Fruit fly (Drosophila melanogaster) whole organism, embryonic: ENCODE measurements around the gene CG9166.

Source experiments
- Ada2b ChIP-seq: fragments of 200-800 bp; sonication (Bioruptor generic); IDR thresholded peaks from 2 replicates; pipeline ENCODE4 v1.3.6; 2022; ENCODE audit warnings: missing biosample characterization, missing genetic modification characterization
- Adf1 ChIP-seq: fragments of 200-800 bp; sonication (Bioruptor generic); IDR thresholded peaks from 2 replicates; pipeline ENCODE4 v1.3.6; 2022; ENCODE audit warnings: missing biosample characterization, missing genetic modification characterization
- CG10959 ChIP-seq: fragments of 200-800 bp; sonication (Bioruptor generic); IDR thresholded peaks from 2 replicates; pipeline ENCODE4 v1.3.6; 2022; ENCODE audit warnings: missing biosample characterization, missing genetic modification characterization
- CG12071 ChIP-seq: fragments of 200-800 bp; sonication (Bioruptor generic); optimal IDR thresholded peaks from 3 replicates; lab custom pipeline; 2018; ENCODE audit warnings: missing biosample characterization, mild to moderate bottlenecking, missing genetic modification characterization
- CG12104 ChIP-seq: fragments of 200-800 bp; sonication (Bioruptor generic); optimal IDR thresholded peaks from 3 replicates; lab custom pipeline; 2016; ENCODE audit warnings: missing biosample characterization, missing genetic modification characterization
- CG13287 ChIP-seq: fragments of 200-800 bp; sonication (Bioruptor generic); IDR thresholded peaks from 2 replicates; pipeline ENCODE4 v1.3.6; 2022; ENCODE audit warnings: missing biosample characterization, missing genetic modification characterization; ENCODE audit not compliant: partially characterized antibody
- CG14667 ChIP-seq: fragments of 200-800 bp; sonication (Bioruptor generic); IDR thresholded peaks from 2 replicates; pipeline ENCODE4 v1.3.6; 2022; ENCODE audit warnings: missing biosample characterization, missing genetic modification characterization
- CG16813 ChIP-seq: fragments of 200-800 bp; sonication (Bioruptor generic); IDR thresholded peaks from 3 replicates; pipeline ENCODE4 v1.3.6; 2022; ENCODE audit warnings: missing biosample characterization, missing genetic modification characterization; ENCODE audit not compliant: partially characterized antibody
- CG17829 ChIP-seq: fragments of 200-800 bp; optimal IDR thresholded peaks from 2 replicates; lab custom pipeline; 2019; ENCODE audit warnings: missing biosample characterization, mild to moderate bottlenecking, missing genetic modification characterization, moderate library complexity
- CG17912 ChIP-seq: fragments of 200-800 bp; sonication (Bioruptor generic); optimal IDR thresholded peaks from 2 replicates; lab custom pipeline; 2018; ENCODE audit warnings: missing biosample characterization, mild to moderate bottlenecking, missing genetic modification characterization
- CG18476 ChIP-seq: fragments of 200-800 bp; sonication (Bioruptor generic); optimal IDR thresholded peaks from 2 replicates; lab custom pipeline; 2016; ENCODE audit warnings: missing biosample characterization, mild to moderate bottlenecking, missing genetic modification characterization
- CG2116 ChIP-seq: fragments of 200-800 bp; sonication (Bioruptor generic); optimal IDR thresholded peaks from 3 replicates; lab custom pipeline; 2018; ENCODE audit warnings: missing biosample characterization, mild to moderate bottlenecking, missing genetic modification characterization
- CG2678 ChIP-seq: fragments of 200-800 bp; sonication (Bioruptor generic); optimal IDR thresholded peaks from 3 replicates; lab custom pipeline; 2019; ENCODE audit warnings: missing biosample characterization, mild to moderate bottlenecking, missing genetic modification characterization, moderate library complexity
- CG2889 ChIP-seq: fragments of 200-800 bp; sonication (Bioruptor generic); IDR thresholded peaks from 3 replicates; pipeline ENCODE4 v1.3.6; 2022; ENCODE audit warnings: missing biosample characterization, missing genetic modification characterization
- CG3407 ChIP-seq: fragments of 200-800 bp; sonication (Bioruptor generic); optimal IDR thresholded peaks from 2 replicates; lab custom pipeline; 2018; ENCODE audit warnings: missing biosample characterization, mild to moderate bottlenecking, missing genetic modification characterization
- CG3995 ChIP-seq: fragments of 200-800 bp; sonication (Bioruptor generic); optimal IDR thresholded peaks from 3 replicates; lab custom pipeline; 2016; ENCODE audit warnings: missing biosample characterization, missing genetic modification characterization
- CG4282 ChIP-seq: fragments of 200-800 bp; sonication (Bioruptor generic); optimal IDR thresholded peaks from 2 replicates; lab custom pipeline; 2016; ENCODE audit warnings: missing biosample characterization, missing genetic modification characterization
- CG4820 ChIP-seq: fragments of 200-800 bp; sonication (Bioruptor generic); optimal IDR thresholded peaks from 3 replicates; lab custom pipeline; 2016; ENCODE audit warnings: missing biosample characterization, missing genetic modification characterization
- CG5180 ChIP-seq: fragments of 200-800 bp; sonication (Bioruptor generic); optimal IDR thresholded peaks from 3 replicates; lab custom pipeline; 2017; ENCODE audit warnings: missing biosample characterization, missing genetic modification characterization, mild to moderate bottlenecking, moderate library complexity, missing genetic modification reagents
- CG6254 ChIP-seq: fragments of 200-800 bp; sonication (Bioruptor generic); optimal IDR thresholded peaks from 3 replicates; lab custom pipeline; 2017; ENCODE audit warnings: mild to moderate bottlenecking, missing biosample characterization, missing genetic modification reagents, missing genetic modification characterization
- CG6689 ChIP-seq: fragments of 200-800 bp; sonication (Bioruptor generic); IDR thresholded peaks from 2 replicates; pipeline ENCODE4 v1.3.6; 2022; ENCODE audit warnings: missing biosample characterization, missing genetic modification characterization
- CG8290 ChIP-seq, 3 experiments: fragments of 200-800 bp; sonication (Bioruptor generic); optimal IDR thresholded peaks; 2 replicates each; lab custom pipeline; 2016 to 2019; ENCODE audit warnings: missing biosample characterization in 3 of 3, missing genetic modification characterization in 3 of 3, mild to moderate bottlenecking in 2 of 3, moderate library complexity in 1 of 3
- D19A ChIP-seq: fragments of 200-800 bp; optimal IDR thresholded peaks from 3 replicates; lab custom pipeline; 2019; ENCODE audit warnings: missing biosample characterization, mild to moderate bottlenecking, missing genetic modification characterization, moderate library complexity
- Dip2 ChIP-seq: fragments of 200-800 bp; sonication (Bioruptor generic); IDR thresholded peaks from 2 replicates; pipeline ENCODE4 v1.3.6; 2022; ENCODE audit warnings: missing biosample characterization, missing genetic modification characterization
- Dp ChIP-seq: fragments of 200-800 bp; sonication (Bioruptor generic); optimal IDR thresholded peaks from 2 replicates; lab custom pipeline; 2018; ENCODE audit warnings: missing biosample characterization, mild to moderate bottlenecking, missing genetic modification characterization, moderate library complexity
- Elba2 ChIP-seq: fragments of 200-800 bp; sonication (Bioruptor generic); optimal IDR thresholded peaks from 3 replicates; lab custom pipeline; 2016; ENCODE audit warnings: missing biosample characterization, missing genetic modification characterization
- Hmr ChIP-seq: fragments of 200-800 bp; sonication (Bioruptor generic); optimal IDR thresholded peaks from 3 replicates; lab custom pipeline; 2017; ENCODE audit warnings: mild to moderate bottlenecking, missing biosample characterization, missing genetic modification reagents, missing genetic modification characterization
- Hr51 ChIP-seq, 2 experiments: fragments of 200-800 bp; sonication (Bioruptor generic); optimal IDR thresholded peaks; 2 replicates in 1 of 2; 3 replicates in 1 of 2; lab custom pipeline; 2016 to 2018; ENCODE audit warnings: missing biosample characterization in 2 of 2, missing genetic modification characterization in 2 of 2, mild to moderate bottlenecking in 1 of 2, moderate library complexity in 1 of 2
- Hr78 ChIP-seq, 2 experiments: fragments of 200-800 bp in 1 of 2; fragments of >200 bp in 1 of 2; sonication (Bioruptor generic) in 1 of 2; optimal IDR thresholded peaks; 2 replicates each; lab custom pipeline; 2017 to 2019; ENCODE audit warnings: missing biosample characterization in 2 of 2, missing genetic modification characterization in 2 of 2, mild to moderate bottlenecking in 1 of 2, moderate library complexity in 1 of 2
- Lhr ChIP-seq: fragments of 200-800 bp; sonication (Bioruptor generic); optimal IDR thresholded peaks from 3 replicates; lab custom pipeline; 2017; ENCODE audit warnings: mild to moderate bottlenecking, missing biosample characterization, missing genetic modification reagents, missing genetic modification characterization
- Lpt ChIP-seq: fragments of >200 bp; optimal IDR thresholded peaks from 2 replicates; lab custom pipeline; 2018; ENCODE audit warnings: missing biosample characterization, missing genetic modification characterization
- Sin3A ChIP-seq: fragments of >200 bp; optimal IDR thresholded peaks from 2 replicates; lab custom pipeline; 2018
- Spps ChIP-seq: fragments of 200-800 bp; sonication (Bioruptor generic); optimal IDR thresholded peaks from 2 replicates; lab custom pipeline; 2018; ENCODE audit warnings: missing biosample characterization, mild to moderate bottlenecking, missing genetic modification characterization
- amos ChIP-seq: fragments of 200-800 bp; sonication (Bioruptor generic); IDR thresholded peaks from 2 replicates; pipeline ENCODE4 v1.3.6; 2022; ENCODE audit warnings: missing biosample characterization, missing genetic modification characterization; ENCODE audit not compliant: partially characterized antibody
- btn ChIP-seq: fragments of 200-800 bp; sonication (Bioruptor generic); optimal IDR thresholded peaks from 2 replicates; lab custom pipeline; 2016; ENCODE audit warnings: missing biosample characterization, missing genetic modification characterization
- croc ChIP-seq: fragments of 200-800 bp; sonication (Bioruptor generic); conservative IDR thresholded peaks from 3 replicates; pipeline ENCODE4 v1.3.6; 2022; ENCODE audit warnings: missing biosample characterization, missing genetic modification characterization
- eyg ChIP-seq: fragments of 200-800 bp; sonication (Bioruptor generic); optimal IDR thresholded peaks from 3 replicates; lab custom pipeline; 2016; ENCODE audit warnings: missing biosample characterization, missing genetic modification characterization
- fu2 ChIP-seq: fragments of 200-800 bp; sonication (Bioruptor generic); optimal IDR thresholded peaks from 2 replicates; lab custom pipeline; 2016; ENCODE audit warnings: missing biosample characterization, missing genetic modification characterization
- her ChIP-seq: fragments of 200-800 bp; sonication (Bioruptor generic); optimal IDR thresholded peaks from 2 replicates; lab custom pipeline; 2016; ENCODE audit warnings: missing biosample characterization, missing genetic modification characterization
- hth ChIP-seq: fragments of >200 bp; optimal IDR thresholded peaks from 2 replicates; lab custom pipeline; 2017; ENCODE audit warnings: inconsistent platforms
- inv ChIP-seq: fragments of 200-800 bp; sonication (Bioruptor generic); IDR thresholded peaks from 2 replicates; pipeline ENCODE4 v1.3.6; 2022; ENCODE audit warnings: missing biosample characterization, missing genetic modification characterization; ENCODE audit not compliant: partially characterized antibody
- peb ChIP-seq: fragments of 200-800 bp; sonication (Bioruptor generic); IDR thresholded peaks from 2 replicates; pipeline ENCODE4 v1.3.6; 2022; ENCODE audit warnings: missing biosample characterization, missing genetic modification characterization
- pzg ChIP-seq: fragments of 200-800 bp; sonication (Bioruptor generic); optimal IDR thresholded peaks from 3 replicates; lab custom pipeline; 2018; ENCODE audit warnings: missing biosample characterization, mild to moderate bottlenecking, missing genetic modification characterization, moderate library complexity
- ro ChIP-seq: fragments of 200-800 bp; sonication (Bioruptor generic); IDR thresholded peaks from 2 replicates; pipeline ENCODE4 v1.3.6; 2022; ENCODE audit warnings: missing biosample characterization, missing genetic modification characterization
- run ChIP-seq: fragments of 200-800 bp; sonication (Bioruptor generic); optimal IDR thresholded peaks from 3 replicates; lab custom pipeline; 2018; ENCODE audit warnings: missing biosample characterization, mild to moderate bottlenecking, missing genetic modification characterization
- sd ChIP-seq: fragments of 200-800 bp; sonication (Bioruptor generic); optimal IDR thresholded peaks from 3 replicates; lab custom pipeline; 2018; ENCODE audit warnings: missing biosample characterization, mild to moderate bottlenecking, missing genetic modification characterization, moderate library complexity
- sima ChIP-seq: fragments of 200-800 bp; sonication (Bioruptor generic); optimal IDR thresholded peaks from 2 replicates; lab custom pipeline; 2016; ENCODE audit warnings: missing biosample characterization, missing genetic modification characterization
- so ChIP-seq: fragments of 200-800 bp; sonication (Bioruptor generic); IDR thresholded peaks from 3 replicates; pipeline ENCODE4 v1.3.6; 2022; ENCODE audit warnings: missing biosample characterization, missing genetic modification characterization
- tna ChIP-seq: fragments of 200-800 bp; sonication (Bioruptor generic); IDR thresholded peaks from 2 replicates; pipeline ENCODE4 v1.3.6; 2022; ENCODE audit warnings: missing biosample characterization, missing genetic modification characterization; ENCODE audit not compliant: partially characterized antibody
- vvl ChIP-seq: fragments of 200-800 bp; sonication (Bioruptor generic); IDR thresholded peaks from 2 replicates; pipeline ENCODE4 v1.3.6; 2022; ENCODE audit warnings: missing biosample characterization, missing genetic modification characterization

The CG9166 gene

DNA sequence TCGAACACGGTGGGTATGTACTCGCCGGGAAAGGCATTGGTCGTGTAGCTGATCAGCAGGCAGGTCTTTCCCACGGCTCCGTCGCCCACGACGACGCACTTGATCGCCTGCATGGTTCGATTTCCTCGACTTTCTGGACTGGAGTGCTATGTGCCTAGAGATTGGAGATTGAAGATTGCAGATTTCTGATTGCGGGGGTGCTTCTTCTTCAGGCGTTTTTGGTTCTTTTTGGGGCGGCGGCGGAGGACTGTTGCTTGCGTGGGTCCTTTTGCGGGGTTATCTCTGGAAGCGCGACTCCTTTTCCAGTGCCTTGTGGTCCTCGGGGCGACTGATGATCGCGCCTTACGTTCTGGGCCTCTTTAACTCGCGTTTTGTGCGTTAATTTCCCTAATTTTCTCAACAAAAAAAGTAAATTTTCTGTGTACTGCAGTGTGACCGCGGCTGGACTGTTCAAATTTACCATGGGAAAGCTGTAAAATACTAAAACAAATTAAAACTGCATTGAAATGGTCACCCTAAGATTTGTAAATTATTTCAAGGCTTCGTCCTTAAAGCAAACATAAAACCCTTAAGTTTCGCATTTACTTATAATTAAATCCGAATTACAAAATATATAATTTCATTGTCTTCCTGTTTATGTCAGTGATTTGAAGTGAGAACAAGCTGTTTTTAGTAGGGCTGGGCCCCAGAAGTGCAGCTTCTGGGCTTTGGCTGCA, 48.5 kb upstream of the CG9166 start, which contains the start of the genes Rac1 and Acat2 (continued):
- TF ChIP-seq CG4282 (GFP tag; lab: Kevin White, UChicago): no peak
- no peak for TF ChIP-seq fu2 (GFP tag; lab: Kevin White, UChicago)
- TF ChIP-seq run (tag; lab: Kevin White, UChicago): no peak
- TF ChIP-seq CG2889 (GFP tag; lab: Robert Waterston, UW): no peak
- no peak for TF ChIP-seq btn (GFP tag; lab: Kevin White, UChicago)
- TF ChIP-seq CG4820 (GFP tag; lab: Kevin White, UChicago): no peak
- TF ChIP-seq CG10959 (GFP tag; lab: Robert Waterston, UW): no peak
- no peak for TF ChIP-seq CG6254 (GFP tag; lab: Kevin White, UChicago)
- TF ChIP-seq Lpt (GFP tag; lab: Kevin White, UChicago): no peak
- no peak for TF ChIP-seq CG14667
- TF ChIP-seq croc (GFP tag; lab: Robert Waterston, UW): no peak
- TF ChIP-seq CG2678 (tag; lab: Kevin White, UChicago): no peak
- no peak for TF ChIP-seq CG18476
- TF ChIP-seq Elba2 (GFP tag; lab: Kevin White, UChicago): no peak
- TF ChIP-seq inv (GFP tag; lab: Robert Waterston, UW): no peak
- TF ChIP-seq amos (GFP tag; lab: Robert Waterston, UW): no peak
- no peak for TF ChIP-seq sima
- TF ChIP-seq peb (GFP tag; lab: Robert Waterston, UW): no peak
- peak; percentile 27; the same call in 1 of the 2 replicates for TF ChIP-seq vvl (GFP tag; lab: Robert Waterston, UW)
- no peak for TF ChIP-seq CG16813 (GFP tag; lab: Robert Waterston, UW)
- TF ChIP-seq sd (tag; lab: Kevin White, UChicago): peak; percentile 18
- TF ChIP-seq tna (GFP tag; lab: Robert Waterston, UW): no peak
- no peak for TF ChIP-seq eyg (GFP tag; lab: Kevin White, UChicago)
- TF ChIP-seq CG3995: no peak
- no peak for TF ChIP-seq Hr51 (GFP tag; optimal IDR thresholded peaks at IDR 0.05; lab: Kevin White, UChicago)
- no peak for TF ChIP-seq hth (lab: Kevin White, UChicago)
- TF ChIP-seq CG3407 (GFP tag; lab: Kevin White, UChicago): no peak
- TF ChIP-seq CG6689 (GFP tag; lab: Robert Waterston, UW): no peak
- no peak for TF ChIP-seq so (GFP tag; lab: Robert Waterston, UW)
- peak; percentile 95 for TF ChIP-seq Sin3A
- TF ChIP-seq D19A (tag; lab: Kevin White, UChicago): no peak
- no peak for TF ChIP-seq CG12071
- no peak for TF ChIP-seq CG17912 (GFP tag; lab: Kevin White, UChicago)
- no peak for TF ChIP-seq Spps
- TF ChIP-seq Adf1 (GFP tag; lab: Robert Waterston, UW): no peak
- no peak for TF ChIP-seq Ada2b (GFP tag; lab: Robert Waterston, UW)
- peak; percentile 85 for TF ChIP-seq pzg (GFP tag; lab: Kevin White, UChicago)
- peak; percentile 19; the same call in 1 of the 2 replicates for TF ChIP-seq CG13287 (GFP tag; lab: Robert Waterston, UW)
- peak; percentile 55 for TF ChIP-seq CG17829 (tag; lab: Kevin White, UChicago)
- TF ChIP-seq her (GFP tag; lab: Kevin White, UChicago): no peak
- TF ChIP-seq ro (GFP tag; lab: Robert Waterston, UW): no peak
- TF ChIP-seq CG8290 (GFP tag; optimal IDR thresholded peaks at IDR 0.05; lab: Kevin White, UChicago): peak; percentile 9
- TF ChIP-seq CG8290 (tag; optimal IDR thresholded peaks at IDR 0.05; lab: Kevin White, UChicago): no peak
- TF ChIP-seq Dip2: no peak
- TF ChIP-seq CG12104: no peak
- peak; percentile 76 for TF ChIP-seq Dp (GFP tag; lab: Kevin White, UChicago)
- peak; percentile 72 for TF ChIP-seq Lhr
- TF ChIP-seq Hr78 (GFP tag; optimal IDR thresholded peaks at IDR 0.05; lab: Kevin White, UChicago): no peak
- peak; percentile 32 for TF ChIP-seq CG2116
- TF ChIP-seq CG5180 (GFP tag; lab: Kevin White, UChicago): no peak
- TF ChIP-seq Hmr (GFP tag; lab: Kevin White, UChicago): no peak
